Fruit fly (Drosophila melanogaster): ENCODE measurements around the gene CG43394.

CG43394 gene

DNA sequence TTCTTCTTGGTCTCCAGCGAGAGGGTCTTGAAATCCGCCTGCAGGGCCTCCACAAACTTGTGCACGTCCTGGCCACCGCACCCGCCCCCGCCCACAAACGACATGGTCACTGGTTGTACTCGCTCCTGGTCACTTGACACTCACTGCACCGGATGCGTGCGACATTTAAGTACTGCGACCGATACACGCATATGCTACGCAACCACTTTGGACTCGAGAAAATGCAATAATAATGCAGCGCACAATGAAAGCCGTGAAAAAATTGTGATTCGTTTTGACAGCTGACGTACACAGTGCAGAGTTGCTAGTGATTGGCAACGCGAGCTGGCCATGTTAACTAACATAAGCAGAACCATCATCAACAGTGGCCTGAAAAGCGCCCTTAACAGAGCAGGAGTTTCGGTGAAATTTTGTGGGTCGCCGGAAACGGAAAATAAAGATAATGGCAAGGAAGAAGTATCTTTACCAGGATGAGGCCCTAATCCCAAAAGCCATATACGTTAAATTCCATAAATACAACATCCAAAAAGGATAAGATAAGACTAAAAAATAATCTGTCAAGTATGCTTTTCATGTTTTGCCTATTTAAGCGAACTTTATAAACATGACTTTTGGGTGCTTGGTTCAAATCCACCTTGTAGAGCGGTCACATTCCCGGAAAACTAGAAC lies 21.7 kb upstream of the CG43394 start, which contains the start of the genes mon2 and CG8673:
Gene mon2 (minus strand): TSS at position 300 of the 669 bp plus-strand sequence.
Gene CG8673 (plus strand): TSS at position 619 of the 669 bp plus-strand sequence.
- TF ChIP-seq bab2 (GFP tag; optimal IDR thresholded peaks at IDR 0.05) (no peak), ERR (GFP tag; optimal IDR thresholded peaks at IDR 0.05) (no peak), kay (GFP tag; optimal IDR thresholded peaks at IDR 0.05) (no peak), Drgx (GFP tag; IDR thresholded peaks at IDR 0.05) (no peak), CG14441 (GFP tag; IDR thresholded peaks at IDR 0.05) (no peak), CG2120 (GFP tag; optimal IDR thresholded peaks at IDR 0.05) (no peak), chinmo (GFP tag; IDR thresholded peaks at IDR 0.05; ENCODE audit: partially characterized antibody) (no peak), CG4617 (GFP tag; optimal IDR thresholded peaks at IDR 0.05; ENCODE audit: borderline replicate concordance) (peak; percentile 58), CG11247 (GFP tag; IDR thresholded peaks at IDR 0.05) (no peak), Hr3 (GFP tag; optimal IDR thresholded peaks at IDR 0.05) (no peak), CG3995 (GFP tag; optimal IDR thresholded peaks at IDR 0.05) (peak; percentile 94), btn (GFP tag; optimal IDR thresholded peaks at IDR 0.05) (no peak), mam (GFP tag; optimal IDR thresholded peaks at IDR 0.05) (no peak), gro (GFP tag; optimal IDR thresholded peaks at IDR 0.05) (no peak), gcm2 (GFP tag; optimal IDR thresholded peaks at IDR 0.05) (no peak), Nf-YC (tag; optimal IDR thresholded peaks at IDR 0.05) (no peak), Eip74EF (GFP tag; optimal IDR thresholded peaks at IDR 0.05) (no peak), CG12391 (tag; optimal IDR thresholded peaks at IDR 0.05) (no peak), Gug (GFP tag; IDR thresholded peaks at IDR 0.05) (no peak), CG6791 (GFP tag; IDR thresholded peaks at IDR 0.05; ENCODE audit: partially characterized antibody) (no peak), schlank (tag; optimal IDR thresholded peaks at IDR 0.05) (no peak), CG6254 (GFP tag; optimal IDR thresholded peaks at IDR 0.05) (no peak), CG13287 (GFP tag; IDR thresholded peaks at IDR 0.05; ENCODE audit: partially characterized antibody) (peak; percentile 30), CG17829 (tag; optimal IDR thresholded peaks at IDR 0.05) (peak; percentile 9), CG17385 (GFP tag; optimal IDR thresholded peaks at IDR 0.05) (no peak), CG43689 (GFP tag; IDR thresholded peaks at IDR 0.05) (no peak), pita (GFP tag; optimal IDR thresholded peaks at IDR 0.05) (no peak), CG34224 (GFP tag; IDR thresholded peaks at IDR 0.05; ENCODE audit: partially characterized antibody) (peak; percentile 41; the same call in 1 of the 3 replicates), CG11398 (GFP tag; optimal IDR thresholded peaks at IDR 0.05) (no peak), CG2202 (tag; optimal IDR thresholded peaks at IDR 0.05) (no peak), Fer1 (GFP tag; optimal IDR thresholded peaks at IDR 0.05) (no peak), CG4282 (GFP tag; optimal IDR thresholded peaks at IDR 0.05) (no peak), Vsx1 (GFP tag; optimal IDR thresholded peaks at IDR 0.05) (no peak), CG8359 (GFP tag; optimal IDR thresholded peaks at IDR 0.05; ENCODE audit: borderline replicate concordance) (no peak), Dip3 (GFP tag; optimal IDR thresholded peaks at IDR 0.05) (no peak), nau (GFP tag; optimal IDR thresholded peaks at IDR 0.05) (no peak), YL-1 (GFP tag; optimal IDR thresholded peaks at IDR 0.05) (peak; percentile 57), CG16779 (GFP tag; IDR thresholded peaks at IDR 0.05) (no peak), crp (GFP tag; optimal IDR thresholded peaks at IDR 0.05) (peak in 1 of 2 experiments; percentile 72), CG1603 (tag; optimal IDR thresholded peaks at IDR 0.05) (no peak), pros (GFP tag; optimal IDR thresholded peaks at IDR 0.05) (no peak), vvl (GFP tag; IDR thresholded peaks at IDR 0.05) (no peak), sens (GFP tag) (peak; percentile 30), CG12236 (GFP tag; optimal IDR thresholded peaks at IDR 0.05) (no peak), CG4854 (GFP tag; optimal IDR thresholded peaks at IDR 0.05) (peak; percentile 63), twi (tag; optimal IDR thresholded peaks at IDR 0.05) (no peak), Max (GFP tag; optimal IDR thresholded peaks at IDR 0.05) (no peak), Neu2 (GFP tag; optimal IDR thresholded peaks at IDR 0.05; ENCODE audit: borderline replicate concordance) (no peak), nom (GFP tag; optimal IDR thresholded peaks at IDR 0.05) (peak; percentile 2), zfh1 (GFP tag; IDR thresholded peaks at IDR 0.05) (no peak)

All from whole organism, embryonic.